Fruit fly (Drosophila melanogaster) whole organism, pupa: Measurements from ENCODE around the gene Jig.

Experiments
- CG10348 ChIP-seq: fragments of 200-800 bp; sonication (Bioruptor generic); IDR thresholded peaks from 2 replicates; pipeline ENCODE4 v1.3.6; 2022; ENCODE audit warnings: missing biosample characterization, missing genetic modification characterization
- CG12605 ChIP-seq: fragments of 200-800 bp; sonication (Bioruptor generic); IDR thresholded peaks from 2 replicates; pipeline ENCODE4 v1.3.6; 2022; ENCODE audit warnings: missing biosample characterization, missing genetic modification characterization
- CG14655 ChIP-seq: fragments of 200-800 bp; sonication (Bioruptor generic); optimal IDR thresholded peaks from 3 replicates; lab custom pipeline; 2017; ENCODE audit warnings: mild to moderate bottlenecking, missing biosample characterization, missing genetic modification reagents, missing genetic modification characterization
- CG15710 ChIP-seq: fragments of 200-800 bp; sonication (Bioruptor generic); optimal IDR thresholded peaks from 2 replicates; lab custom pipeline; 2018; ENCODE audit warnings: missing biosample characterization, mild to moderate bottlenecking, missing genetic modification characterization, moderate library complexity
- CG17806 ChIP-seq: fragments of 200-800 bp; sonication (Bioruptor generic); optimal IDR thresholded peaks from 2 replicates; lab custom pipeline; 2018; ENCODE audit warnings: missing biosample characterization, mild to moderate bottlenecking, missing genetic modification characterization, moderate library complexity
- CG34367 ChIP-seq: fragments of 200-800 bp; sonication (Bioruptor generic); optimal IDR thresholded peaks from 2 replicates; lab custom pipeline; 2018; ENCODE audit warnings: missing biosample characterization, mild to moderate bottlenecking, missing genetic modification characterization
- CG4496 ChIP-seq: fragments of 200-800 bp; sonication (Bioruptor generic); IDR thresholded peaks from 3 replicates; pipeline ENCODE4 v1.3.6; 2022; ENCODE audit warnings: missing biosample characterization, missing genetic modification characterization
- CG8159 ChIP-seq: fragments of 200-800 bp; sonication (Bioruptor generic); optimal IDR thresholded peaks from 3 replicates; lab custom pipeline; 2018; ENCODE audit warnings: missing biosample characterization, mild to moderate bottlenecking, missing genetic modification characterization, moderate library complexity
- CG9948 ChIP-seq: fragments of 200-800 bp; sonication (Bioruptor generic); optimal IDR thresholded peaks from 2 replicates; lab custom pipeline; 2018; ENCODE audit warnings: missing biosample characterization, mild to moderate bottlenecking, missing genetic modification characterization, moderate library complexity
- D1 ChIP-seq: fragments of 200-800 bp; sonication (Bioruptor generic); optimal IDR thresholded peaks from 2 replicates; lab custom pipeline; 2018; ENCODE audit warnings: missing biosample characterization, mild to moderate bottlenecking, missing genetic modification characterization, moderate library complexity
- EcR ChIP-seq: fragments of 200-800 bp; sonication (Bioruptor generic); optimal IDR thresholded peaks from 3 replicates; lab custom pipeline; 2019; ENCODE audit warnings: missing biosample characterization, missing genetic modification characterization, mild to moderate bottlenecking, moderate library complexity, missing genetic modification reagents
- Ets98B ChIP-seq: fragments of 200-800 bp; sonication (Bioruptor generic); IDR thresholded peaks from 2 replicates; pipeline ENCODE4 v1.3.6; 2022; ENCODE audit warnings: missing biosample characterization, missing genetic modification characterization
- Snoo ChIP-seq: fragments of 200-800 bp; sonication (Bioruptor generic); optimal IDR thresholded peaks from 3 replicates; lab custom pipeline; 2017; ENCODE audit warnings: missing biosample characterization, mild to moderate bottlenecking, missing genetic modification characterization, inconsistent platforms
- fd96Ca ChIP-seq: fragments of 200-800 bp; sonication (Bioruptor generic); IDR thresholded peaks from 3 replicates; pipeline ENCODE4 v1.3.6; 2022; ENCODE audit warnings: missing biosample characterization, missing genetic modification characterization

- peak; percentile 59 for TF ChIP-seq CG17806
- TF ChIP-seq fd96Ca (GFP tag; lab: Robert Waterston, UW) = peak; percentile 64
- TF ChIP-seq CG14655 (GFP tag; lab: Kevin White, UChicago) = peak; percentile 83
- TF ChIP-seq CG10348 (GFP tag; lab: Robert Waterston, UW) = peak; percentile 51
- peak; percentile 67 for TF ChIP-seq CG15710
- peak; percentile 67 for TF ChIP-seq CG9948 (tag; lab: Kevin White, UChicago)
- TF ChIP-seq D1 (tag; lab: Kevin White, UChicago) = no peak
- TF ChIP-seq CG8159 = peak; percentile 82
- TF ChIP-seq CG4496 (GFP tag; lab: Robert Waterston, UW) = peak; percentile 78; the same call in 2 of the 3 replicates
- peak; percentile 77 for TF ChIP-seq Ets98B
- peak; percentile 22 for TF ChIP-seq CG34367 (tag; lab: Kevin White, UChicago)
- TF ChIP-seq EcR (GFP tag; lab: Kevin White, UChicago) = no peak
- TF ChIP-seq CG12605 (GFP tag; lab: Robert Waterston, UW) = 0 out of 2 replicates have a peak, but pooled peaks have one; percentile 30
- peak; percentile 63 for TF ChIP-seq Snoo
Observed at dm6 chr3R:14558383-14558883, 2.3 kb upstream of the Jig start.
